Worm (Caenorhabditis elegans) whole organism, L4 larva: Measurements from ENCODE around the gene F59B10.4.

Source experiments
- F26F4.8 ChIP-seq: fragments of 200-800 bp; sonication (Bioruptor generic); conservative IDR thresholded peaks from 2 replicates; pipeline ENCODE4 v1.3.6; 2022; ENCODE audit warnings: missing genetic modification characterization, missing compliant biosample characterization
- F44E2.7 ChIP-seq: fragments of 200-800 bp; sonication (Bioruptor generic); IDR thresholded peaks from 2 replicates; pipeline ENCODE4 v2.1.2; 2022; ENCODE audit warnings: missing genetic modification characterization, missing compliant biosample characterization
- T20F7.1 ChIP-seq: fragments of 200-800 bp; sonication (Bioruptor generic); optimal IDR thresholded peaks from 2 replicates; lab custom pipeline; 2018; ENCODE audit warnings: mild to moderate bottlenecking, missing genetic modification characterization, missing compliant biosample characterization
- Y105C5A.15 ChIP-seq: fragments of 200-800 bp; sonication (Bioruptor generic); IDR thresholded peaks from 2 replicates; pipeline ENCODE4 v1.3.6; 2022; ENCODE audit warnings: missing genetic modification characterization, missing compliant biosample characterization
- Y75B8A.6 ChIP-seq: fragments of 200-800 bp; sonication (Bioruptor generic); IDR thresholded peaks from 2 replicates; pipeline ENCODE4 v1.3.6; 2022; ENCODE audit warnings: missing genetic modification reagents, missing genetic modification characterization, missing compliant biosample characterization
- aly-2 ChIP-seq: sonication (generic microtip); optimal IDR thresholded peaks from 2 replicates; lab custom pipeline; 2018; ENCODE audit warnings: missing biosample characterization, missing genetic modification characterization
- arid-1 ChIP-seq: fragments of 200-800 bp; sonication (Bioruptor generic); conservative IDR thresholded peaks from 2 replicates; pipeline ENCODE4 v1.3.6; 2022; ENCODE audit warnings: missing genetic modification reagents, missing genetic modification characterization, missing compliant biosample characterization
- attf-4 ChIP-seq: sonication (generic microtip); optimal IDR thresholded peaks from 3 replicates; lab custom pipeline; 2017; ENCODE audit warnings: missing biosample characterization, missing genetic modification characterization
- ceh-44 ChIP-seq: fragments of 200-800 bp; sonication (Bioruptor generic); IDR thresholded peaks from 2 replicates; pipeline ENCODE4 v1.3.6; 2022; ENCODE audit warnings: missing genetic modification reagents, missing genetic modification characterization, missing compliant biosample characterization
- ceh-62 ChIP-seq: sonication (generic microtip); optimal IDR thresholded peaks from 2 replicates; lab custom pipeline; 2017; ENCODE audit warnings: missing biosample characterization, missing genetic modification characterization
- ceh-82 ChIP-seq: sonication (generic microtip); optimal IDR thresholded peaks from 2 replicates; lab custom pipeline; 2017; ENCODE audit warnings: missing biosample characterization, missing genetic modification characterization
- daf-12 ChIP-seq: fragments of 150-350 bp; optimal IDR thresholded peaks from 2 replicates; lab custom pipeline; 2014; ENCODE audit warnings: missing biosample characterization, missing genetic modification reagents, missing genetic modification characterization
- daf-16 ChIP-seq, 3 experiments: sonication (generic microtip); optimal IDR thresholded peaks; 2 replicates each; lab custom pipeline; 2016 to 2017; ENCODE audit warnings: missing genetic modification characterization in 3 of 3, missing genetic modification reagents in 3 of 3, mild to moderate bottlenecking in 2 of 3, missing compliant biosample characterization in 2 of 3, missing biosample characterization in 1 of 3, moderate library complexity in 1 of 3
- daf-19 ChIP-seq: fragments of 200-800 bp; sonication (Bioruptor generic); conservative IDR thresholded peaks from 2 replicates; pipeline ENCODE4 v1.3.6; 2022; ENCODE audit warnings: missing genetic modification characterization, missing compliant biosample characterization
- daf-8 ChIP-seq: fragments of 200-800 bp; sonication (Bioruptor generic); IDR thresholded peaks from 2 replicates; pipeline ENCODE4 v1.3.6; 2022; ENCODE audit warnings: missing genetic modification characterization, missing compliant biosample characterization
- dmd-6 ChIP-seq: fragments of 200-800 bp; sonication (Bioruptor generic); IDR thresholded peaks from 2 replicates; pipeline ENCODE4 v1.3.6; 2022; ENCODE audit warnings: missing genetic modification reagents, missing genetic modification characterization, missing compliant biosample characterization
- dmd-8 ChIP-seq: fragments of 200-800 bp; sonication (Bioruptor generic); IDR thresholded peaks from 2 replicates; pipeline ENCODE4 v1.3.6; 2022; ENCODE audit warnings: missing genetic modification characterization, missing compliant biosample characterization
- dmd-9 ChIP-seq: fragments of 200-800 bp; sonication (Bioruptor generic); IDR thresholded peaks from 2 replicates; pipeline ENCODE4 v1.3.6; 2022; ENCODE audit warnings: missing genetic modification reagents, missing genetic modification characterization, missing compliant biosample characterization
- dve-1 ChIP-seq: sonication (generic microtip); optimal IDR thresholded peaks from 2 replicates; lab custom pipeline; 2017; ENCODE audit warnings: antibody characterized with exemption, mild to moderate bottlenecking, missing genetic modification characterization, missing compliant biosample characterization; ENCODE audit not compliant: insufficient read depth
- egl-43 ChIP-seq: fragments of 200-800 bp; sonication (Bioruptor generic); IDR thresholded peaks from 2 replicates; pipeline ENCODE4 v1.3.6; 2022; ENCODE audit warnings: missing genetic modification reagents, missing genetic modification characterization, missing compliant biosample characterization
- jun-1 ChIP-seq: fragments of 150-350 bp; optimal IDR thresholded peaks from 2 replicates; lab custom pipeline; 2014; ENCODE audit warnings: missing biosample characterization, missing genetic modification reagents, missing genetic modification characterization
- lim-7 ChIP-seq: fragments of 200-800 bp; sonication (Bioruptor generic); IDR thresholded peaks from 2 replicates; pipeline ENCODE4 v1.3.6; 2022; ENCODE audit warnings: missing genetic modification characterization, missing compliant biosample characterization
- lin-29 ChIP-seq: fragments of 200-800 bp; sonication (Bioruptor generic); IDR thresholded peaks from 2 replicates; pipeline ENCODE4 v1.3.6; 2022; ENCODE audit warnings: missing genetic modification reagents, missing genetic modification characterization, missing compliant biosample characterization
- lin-39 ChIP-seq: fragments of 150-350 bp; optimal IDR thresholded peaks from 2 replicates; lab custom pipeline; 2014; ENCODE audit warnings: missing biosample characterization, missing genetic modification reagents, missing genetic modification characterization
- lsy-2 ChIP-seq, 2 experiments: fragments of 150-350 bp in 1 of 2; sonication (generic microtip) in 1 of 2; optimal IDR thresholded peaks; 2 replicates each; lab custom pipeline; 2014 to 2017; ENCODE audit warnings: missing biosample characterization in 2 of 2, missing genetic modification characterization in 2 of 2
- madf-9 ChIP-seq: fragments of 200-800 bp; sonication (Bioruptor generic); conservative IDR thresholded peaks from 2 replicates; pipeline ENCODE4 v1.3.6; 2022; ENCODE audit warnings: missing genetic modification reagents, missing genetic modification characterization, missing compliant biosample characterization
- mdl-1 ChIP-seq, 2 experiments: fragments of 150-350 bp in 1 of 2; sonication (generic microtip) in 1 of 2; optimal IDR thresholded peaks; 2 replicates each; lab custom pipeline; 2014 to 2017; ENCODE audit warnings: missing biosample characterization in 2 of 2, missing genetic modification characterization in 2 of 2
- mdt-29 ChIP-seq: fragments of 200-800 bp; sonication (Bioruptor generic); IDR thresholded peaks from 2 replicates; pipeline ENCODE4 v1.3.6; 2022; ENCODE audit warnings: missing genetic modification reagents, missing genetic modification characterization, missing compliant biosample characterization
- mes-2 ChIP-seq: sonication (generic microtip); optimal IDR thresholded peaks from 2 replicates; lab custom pipeline; 2016; ENCODE audit warnings: missing genotype, mild to moderate bottlenecking, missing genetic modification characterization, missing compliant biosample characterization; ENCODE audit not compliant: poor library complexity, severe bottlenecking
- nhr-10 ChIP-seq: fragments of 150-350 bp; optimal IDR thresholded peaks from 2 replicates; lab custom pipeline; 2014; ENCODE audit warnings: missing biosample characterization, missing genetic modification characterization
- nhr-111 ChIP-seq: fragments of 200-800 bp; sonication (Bioruptor generic); optimal IDR thresholded peaks from 2 replicates; lab custom pipeline; 2018; ENCODE audit warnings: mild to moderate bottlenecking, missing genetic modification characterization, missing compliant biosample characterization
- nhr-237 ChIP-seq: sonication (generic microtip); optimal IDR thresholded peaks from 2 replicates; lab custom pipeline; 2017; ENCODE audit warnings: missing biosample characterization, missing genetic modification characterization
- nhr-25 ChIP-seq: sonication (generic microtip); optimal IDR thresholded peaks from 2 replicates; lab custom pipeline; 2017; ENCODE audit warnings: missing genetic modification characterization, mild to moderate bottlenecking, missing compliant biosample characterization, antibody characterized with exemption, moderate library complexity, borderline replicate concordance; ENCODE audit not compliant: insufficient read depth
- nhr-6 ChIP-seq: fragments of 150-350 bp; optimal IDR thresholded peaks from 2 replicates; lab custom pipeline; 2014; ENCODE audit warnings: missing biosample characterization, missing genetic modification characterization
- nhr-76 ChIP-seq: fragments of 150-350 bp; optimal IDR thresholded peaks from 2 replicates; lab custom pipeline; 2014; ENCODE audit warnings: missing biosample characterization, missing genetic modification characterization
- pha-4 ChIP-seq, 2 experiments: fragments of 150-350 bp in 1 of 2; fragments of 200-800 bp in 1 of 2; sonication (Bioruptor generic) in 1 of 2; IDR thresholded peaks in 1 of 2; optimal IDR thresholded peaks in 1 of 2; 2 replicates each; pipeline versions ENCODE4 v1.3.6 to Lab custom; 2014 to 2022; ENCODE audit warnings: missing genetic modification characterization in 2 of 2, missing genetic modification reagents in 2 of 2, missing biosample characterization in 1 of 2, missing compliant biosample characterization in 1 of 2
- rbr-2 ChIP-seq: sonication (generic microtip); optimal IDR thresholded peaks from 2 replicates; lab custom pipeline; 2016; ENCODE audit warnings: missing genotype, missing genetic modification characterization, missing compliant biosample characterization
- saeg-2 ChIP-seq: fragments of 200-800 bp; sonication (Bioruptor generic); IDR thresholded peaks from 2 replicates; pipeline ENCODE4 v1.3.6; 2022; ENCODE audit warnings: missing genetic modification reagents, missing genetic modification characterization, missing compliant biosample characterization
- set-16 ChIP-seq: fragments of 200-800 bp; sonication (Bioruptor generic); IDR thresholded peaks from 2 replicates; pipeline ENCODE4 v1.3.6; 2022; ENCODE audit warnings: missing genetic modification reagents, missing genetic modification characterization, missing compliant biosample characterization
- snpc-1.2 ChIP-seq: fragments of 200-800 bp; sonication (Bioruptor generic); IDR thresholded peaks from 2 replicates; pipeline ENCODE4 v1.3.6; 2022; ENCODE audit warnings: missing genetic modification reagents, missing genetic modification characterization, missing compliant biosample characterization
- spr-1 ChIP-seq: sonication (generic microtip); optimal IDR thresholded peaks from 2 replicates; lab custom pipeline; 2016; ENCODE audit warnings: mild to moderate bottlenecking, missing genetic modification characterization, missing compliant biosample characterization
- tag-97 ChIP-seq: fragments of 200-800 bp; sonication (Bioruptor generic); IDR thresholded peaks from 2 replicates; pipeline ENCODE4 v1.3.6; 2022; ENCODE audit warnings: missing genetic modification characterization, missing compliant biosample characterization
- tra-1 ChIP-seq: fragments of 200-800 bp; sonication (Bioruptor generic); IDR thresholded peaks from 2 replicates; pipeline ENCODE4 v1.3.6; 2022; ENCODE audit warnings: missing genetic modification reagents, missing genetic modification characterization, missing compliant biosample characterization
- unc-130 ChIP-seq: sonication (generic microtip); optimal IDR thresholded peaks from 2 replicates; lab custom pipeline; 2016; ENCODE audit warnings: missing genetic modification reagents, missing genetic modification characterization, missing compliant biosample characterization
- ztf-7 ChIP-seq: fragments of 150-350 bp; optimal IDR thresholded peaks from 2 replicates; lab custom pipeline; 2014; ENCODE audit warnings: missing biosample characterization, missing genetic modification characterization

The F59B10.4 gene

ce11 chrII:10542654-10543456 lies 23.9 kb upstream of the F59B10.4 start (continued):
- TF ChIP-seq saeg-2 (GFP tag; lab: Robert Waterston, UW) (peak; percentile 42; the same call in 1 of the 2 replicates), dve-1 (peak; percentile 2), mdt-29 (GFP tag; lab: Robert Waterston, UW) (peak; percentile 21; the same call in 1 of the 2 replicates), spr-1 (no peak), daf-12 (tag; lab: Kevin White, UChicago) (no peak), dmd-9 (GFP tag; lab: Robert Waterston, UW) (peak; percentile 2; the same call in 1 of the 2 replicates), snpc-1.2 (GFP tag; lab: Robert Waterston, UW) (peak; percentile 70), nhr-25 (tag; lab: Kevin White, UChicago) (peak; percentile 72), attf-4 (tag; lab: Kevin White, UChicago) (peak; percentile 22), daf-16 (GFP tag; optimal IDR thresholded peaks at IDR 0.05; lab: Kevin White, UChicago) (no peak), daf-16 (tag; optimal IDR thresholded peaks at IDR 0.05; lab: Kevin White, UChicago) (peak; percentile 17), lin-39 (tag; lab: Kevin White, UChicago) (no peak), T20F7.1 (no peak), dmd-8 (0 out of 2 replicates have a peak, but pooled peaks have one; percentile 61), tra-1 (GFP tag; lab: Robert Waterston, UW) (peak; percentile 39; the same call in 1 of the 2 replicates), rbr-2 (tag; lab: Kevin White, UChicago) (no peak), mes-2 (tag; lab: Kevin White, UChicago) (peak; percentile 21), egl-43 (GFP tag; lab: Robert Waterston, UW) (peak; percentile 87), nhr-237 (tag; lab: Kevin White, UChicago) (no peak), F44E2.7 (GFP tag; lab: Robert Waterston, UW) (no peak), madf-9 (GFP tag; lab: Robert Waterston, UW) (peak; percentile 4; the same call in 1 of the 2 replicates), daf-19 (GFP tag; lab: Robert Waterston, UW) (peak; percentile 70; the same call in 1 of the 2 replicates), tag-97 (GFP tag; lab: Robert Waterston, UW) (peak; percentile 11; the same call in 1 of the 2 replicates), nhr-111 (GFP tag; lab: Kevin White, UChicago) (no peak), mdl-1 (tag; optimal IDR thresholded peaks at IDR 0.05; lab: Kevin White, UChicago) (peak in 1 of 2 experiments; percentile 7)

ce11 chrII:10541923-10542486 lies 23.1 kb upstream of the F59B10.4 start, which contains the start of gene pro-1:
TSS of gene pro-1 (minus strand) at chrII:10541996.
- peak; percentile 87 for TF ChIP-seq pha-4 (GFP tag; IDR thresholded peaks at IDR 0.05; lab: Robert Waterston, UW)
- peak; percentile 32 for TF ChIP-seq pha-4 (tag; optimal IDR thresholded peaks at IDR 0.05; lab: Kevin White, UChicago)
- TF ChIP-seq nhr-76 = no peak
- TF ChIP-seq ceh-62 (tag; lab: Kevin White, UChicago) = no peak
- TF ChIP-seq lim-7 (GFP tag; lab: Robert Waterston, UW) = peak; percentile 70; the same call in 1 of the 2 replicates
- peak; percentile 89 for TF ChIP-seq mdt-29 (GFP tag; lab: Robert Waterston, UW)
- TF ChIP-seq jun-1 = peak; percentile 34
- TF ChIP-seq Y105C5A.15 (GFP tag; lab: Robert Waterston, UW) = peak; percentile 50; the same call in 1 of the 2 replicates
- no peak for TF ChIP-seq aly-2 (tag; lab: Kevin White, UChicago)
- TF ChIP-seq dmd-6 = peak; percentile 54
- no peak for TF ChIP-seq F26F4.8 (GFP tag; lab: Robert Waterston, UW)
- peak; percentile 20 for TF ChIP-seq ztf-7
- no peak for TF ChIP-seq ceh-44
- no peak for TF ChIP-seq unc-130 (GFP tag; lab: Kevin White, UChicago)
- peak; percentile 83 for TF ChIP-seq T20F7.1
- TF ChIP-seq set-16 = 0 out of 2 replicates have a peak, but pooled peaks have one; percentile 7
- peak; percentile 45; the same call in 1 of the 2 replicates for TF ChIP-seq Y75B8A.6 (GFP tag; lab: Robert Waterston, UW)
- no peak for TF ChIP-seq nhr-10 (tag; lab: Kevin White, UChicago)
- TF ChIP-seq lin-39 (tag; lab: Kevin White, UChicago) = no peak
- peak; percentile 92 for TF ChIP-seq arid-1 (GFP tag; lab: Robert Waterston, UW)
- TF ChIP-seq ceh-82 (tag; lab: Kevin White, UChicago) = no peak
- peak; percentile 76 for TF ChIP-seq nhr-6 (tag; lab: Kevin White, UChicago)
- no peak for TF ChIP-seq daf-8 (GFP tag; lab: Robert Waterston, UW)
- TF ChIP-seq lsy-2 (tag; optimal IDR thresholded peaks at IDR 0.05; lab: Kevin White, UChicago) = peak; percentile 47 to 91
- peak; percentile 89 for TF ChIP-seq lin-29 (GFP tag; lab: Robert Waterston, UW)
- TF ChIP-seq egl-43 (GFP tag; lab: Robert Waterston, UW) = peak; percentile 92
